Fruit fly (Drosophila melanogaster) whole organism, embryonic: ENCODE results near the gene CG10761.

Source experiments
- Bteb2 ChIP-seq: fragments of 200-800 bp; sonication (Bioruptor generic); optimal IDR thresholded peaks from 2 replicates; lab custom pipeline; 2016; ENCODE audit warnings: missing biosample characterization, missing genetic modification characterization
- C15 ChIP-seq: fragments of 200-800 bp; sonication (Bioruptor generic); IDR thresholded peaks from 3 replicates; pipeline ENCODE4 v1.3.6; 2022; ENCODE audit warnings: missing biosample characterization, missing genetic modification characterization
- CG10321 ChIP-seq: fragments of 200-800 bp; sonication (Bioruptor generic); IDR thresholded peaks from 2 replicates; pipeline ENCODE4 v1.3.6; 2022; ENCODE audit warnings: missing biosample characterization, missing genetic modification characterization
- CG11560 ChIP-seq: fragments of 200-800 bp; sonication (Bioruptor generic); IDR thresholded peaks from 3 replicates; pipeline ENCODE4 v1.3.6; 2022; ENCODE audit warnings: missing biosample characterization, missing genetic modification characterization
- CG14860 ChIP-seq: fragments of 200-800 bp; sonication (Bioruptor generic); IDR thresholded peaks from 3 replicates; pipeline ENCODE4 v1.3.6; 2022; ENCODE audit warnings: missing biosample characterization, missing genetic modification characterization; ENCODE audit not compliant: partially characterized antibody
- CG15696 ChIP-seq: fragments of 200-800 bp; sonication (Bioruptor generic); optimal IDR thresholded peaks from 2 replicates; lab custom pipeline; 2019; ENCODE audit warnings: missing biosample characterization, mild to moderate bottlenecking, missing genetic modification characterization, moderate library complexity
- CG1647 ChIP-seq: fragments of 200-800 bp; sonication (Bioruptor generic); optimal IDR thresholded peaks from 3 replicates; lab custom pipeline; 2016; ENCODE audit warnings: missing biosample characterization, missing genetic modification characterization
- CG31365 ChIP-seq: fragments of 200-800 bp; sonication (Bioruptor generic); optimal IDR thresholded peaks from 2 replicates; lab custom pipeline; 2018; ENCODE audit warnings: missing biosample characterization, mild to moderate bottlenecking, missing genetic modification characterization
- CG32767 ChIP-seq: fragments of 200-800 bp; sonication (Bioruptor generic); IDR thresholded peaks from 2 replicates; pipeline ENCODE4 v1.3.6; 2022; ENCODE audit warnings: missing biosample characterization, missing genetic modification characterization
- CG6254 ChIP-seq: fragments of 200-800 bp; sonication (Bioruptor generic); optimal IDR thresholded peaks from 3 replicates; lab custom pipeline; 2017; ENCODE audit warnings: mild to moderate bottlenecking, missing biosample characterization, missing genetic modification reagents, missing genetic modification characterization
- CG6689 ChIP-seq: fragments of 200-800 bp; sonication (Bioruptor generic); IDR thresholded peaks from 2 replicates; pipeline ENCODE4 v1.3.6; 2022; ENCODE audit warnings: missing biosample characterization, missing genetic modification characterization
- CG6791 ChIP-seq: fragments of 200-800 bp; sonication (Bioruptor generic); IDR thresholded peaks from 3 replicates; pipeline ENCODE4 v1.3.6; 2022; ENCODE audit warnings: missing biosample characterization, missing genetic modification characterization; ENCODE audit not compliant: partially characterized antibody
- CG6813 ChIP-seq: fragments of 200-800 bp; sonication (Bioruptor generic); optimal IDR thresholded peaks from 2 replicates; lab custom pipeline; 2017; ENCODE audit warnings: missing biosample characterization, missing genetic modification characterization, mild to moderate bottlenecking, moderate library complexity, missing genetic modification reagents
- CG6854 ChIP-seq: fragments of 200-800 bp; sonication (Bioruptor generic); optimal IDR thresholded peaks from 3 replicates; lab custom pipeline; 2017; ENCODE audit warnings: missing biosample characterization, mild to moderate bottlenecking, missing genetic modification characterization
- CG7839 ChIP-seq: fragments of 200-800 bp; sonication (Bioruptor generic); optimal IDR thresholded peaks from 3 replicates; lab custom pipeline; 2018; ENCODE audit warnings: missing biosample characterization, mild to moderate bottlenecking, missing genetic modification characterization, moderate library complexity
- CG8359 ChIP-seq: fragments of 200-800 bp; sonication (Bioruptor generic); optimal IDR thresholded peaks from 2 replicates; lab custom pipeline; 2017; ENCODE audit warnings: missing biosample characterization, mild to moderate bottlenecking, missing genetic modification characterization, borderline replicate concordance
- CG8478 ChIP-seq: fragments of >200 bp; optimal IDR thresholded peaks from 2 replicates; lab custom pipeline; 2018
- CTCF ChIP-seq: fragments of 200-800 bp; sonication (Bioruptor generic); optimal IDR thresholded peaks from 2 replicates; lab custom pipeline; 2017; ENCODE audit warnings: missing biosample characterization, mild to moderate bottlenecking, missing genetic modification characterization, moderate library complexity
- CkIIα-i1 ChIP-seq: fragments of 200-800 bp; sonication (Bioruptor generic); IDR thresholded peaks from 2 replicates; pipeline ENCODE4 v1.3.6; 2022; ENCODE audit warnings: missing biosample characterization, missing genetic modification characterization
- Ets97D ChIP-seq: fragments of 200-800 bp; sonication (Bioruptor generic); optimal IDR thresholded peaks from 3 replicates; lab custom pipeline; 2016; ENCODE audit warnings: missing biosample characterization, missing genetic modification characterization
- H2.0 ChIP-seq: fragments of 200-800 bp; sonication (Bioruptor generic); IDR thresholded peaks from 2 replicates; pipeline ENCODE4 v1.3.6; 2022; ENCODE audit warnings: missing biosample characterization, missing genetic modification characterization
- HHEX ChIP-seq: fragments of 200-800 bp; sonication (Bioruptor generic); optimal IDR thresholded peaks from 3 replicates; lab custom pipeline; 2017; ENCODE audit warnings: missing biosample characterization, mild to moderate bottlenecking, missing genetic modification characterization, missing genetic modification reagents
- Hey ChIP-seq: fragments of 200-800 bp; sonication (Bioruptor generic); optimal IDR thresholded peaks from 3 replicates; lab custom pipeline; 2018; ENCODE audit warnings: missing biosample characterization, mild to moderate bottlenecking, missing genetic modification characterization
- Hmx ChIP-seq: fragments of 200-800 bp; sonication (Bioruptor generic); optimal IDR thresholded peaks from 2 replicates; lab custom pipeline; 2016; ENCODE audit warnings: missing biosample characterization, missing genetic modification characterization
- Mes4 ChIP-seq: fragments of 200-800 bp; sonication (Bioruptor generic); optimal IDR thresholded peaks from 2 replicates; lab custom pipeline; 2016; ENCODE audit warnings: missing biosample characterization, missing genetic modification characterization
- NC2β ChIP-seq: fragments of 200-800 bp; sonication (Bioruptor generic); optimal IDR thresholded peaks from 2 replicates; lab custom pipeline; 2016; ENCODE audit warnings: missing biosample characterization, missing genetic modification characterization
- NfI ChIP-seq: fragments of 200-800 bp; sonication (Bioruptor generic); optimal IDR thresholded peaks from 3 replicates; lab custom pipeline; 2018; ENCODE audit warnings: missing biosample characterization, mild to moderate bottlenecking, missing genetic modification characterization, moderate library complexity
- Oli ChIP-seq: fragments of 200-800 bp; sonication (Bioruptor generic); optimal IDR thresholded peaks from 2 replicates; lab custom pipeline; 2018; ENCODE audit warnings: missing biosample characterization, mild to moderate bottlenecking, missing genetic modification characterization, moderate library complexity
- Rfx ChIP-seq: fragments of 200-800 bp; sonication (Bioruptor generic); IDR thresholded peaks from 2 replicates; pipeline ENCODE4 v1.3.6; 2022; ENCODE audit warnings: missing biosample characterization, missing genetic modification characterization
- Stat92E ChIP-seq, 3 experiments: fragments of >200 bp in 2 of 3; fragments of 200-800 bp in 1 of 3; sonication (Bioruptor generic) in 1 of 3; optimal IDR thresholded peaks; 2 replicates each; lab custom pipeline; 2017 to 2019; ENCODE audit warnings: missing biosample characterization in 3 of 3, missing genetic modification characterization in 3 of 3, mild to moderate bottlenecking in 1 of 3, moderate library complexity in 1 of 3
- Vsx1 ChIP-seq: fragments of 200-800 bp; sonication (Bioruptor generic); optimal IDR thresholded peaks from 2 replicates; lab custom pipeline; 2017; ENCODE audit warnings: missing biosample characterization, mild to moderate bottlenecking, missing genetic modification characterization, missing genetic modification reagents
- br ChIP-seq: fragments of >200 bp; optimal IDR thresholded peaks from 2 replicates; lab custom pipeline; 2017
- bsh ChIP-seq, 2 experiments: fragments of 200-800 bp; sonication (Bioruptor generic); optimal IDR thresholded peaks; 2 replicates each; lab custom pipeline; 2017 to 2018; ENCODE audit warnings: mild to moderate bottlenecking in 2 of 2, missing biosample characterization in 2 of 2, missing genetic modification characterization in 2 of 2, moderate library complexity in 1 of 2
- cas ChIP-seq: fragments of 200-800 bp; sonication (Bioruptor generic); IDR thresholded peaks from 2 replicates; pipeline ENCODE4 v1.3.6; 2022; ENCODE audit warnings: missing biosample characterization, missing genetic modification characterization
- chm ChIP-seq: fragments of 200-800 bp; sonication (Bioruptor generic); IDR thresholded peaks from 2 replicates; pipeline ENCODE4 v1.3.6; 2022; ENCODE audit warnings: missing biosample characterization, missing genetic modification characterization
- corto ChIP-seq: fragments of 200-800 bp; sonication (Bioruptor generic); optimal IDR thresholded peaks from 2 replicates; lab custom pipeline; 2016; ENCODE audit warnings: missing biosample characterization, mild to moderate bottlenecking, missing genetic modification characterization, moderate library complexity
- dati ChIP-seq: fragments of 200-800 bp; sonication (Bioruptor generic); IDR thresholded peaks from 2 replicates; pipeline ENCODE4 v1.3.6; 2022; ENCODE audit warnings: missing biosample characterization, missing genetic modification characterization
- emc ChIP-seq: fragments of 200-800 bp; sonication (Bioruptor generic); optimal IDR thresholded peaks from 2 replicates; lab custom pipeline; 2016; ENCODE audit warnings: missing biosample characterization, missing genetic modification characterization
- gcm2 ChIP-seq: fragments of 200-800 bp; sonication (Bioruptor generic); optimal IDR thresholded peaks from 2 replicates; lab custom pipeline; 2016; ENCODE audit warnings: missing biosample characterization, missing genetic modification characterization
- gfzf ChIP-seq: fragments of 200-800 bp; sonication (Bioruptor generic); optimal IDR thresholded peaks from 2 replicates; lab custom pipeline; 2016; ENCODE audit warnings: missing biosample characterization, mild to moderate bottlenecking, missing genetic modification characterization, moderate library complexity
- gsb-n ChIP-seq: fragments of 200-800 bp; sonication (Bioruptor generic); optimal IDR thresholded peaks from 3 replicates; lab custom pipeline; 2018; ENCODE audit warnings: missing biosample characterization, mild to moderate bottlenecking, missing genetic modification characterization
- hth ChIP-seq: fragments of >200 bp; optimal IDR thresholded peaks from 2 replicates; lab custom pipeline; 2017; ENCODE audit warnings: inconsistent platforms
- kay ChIP-seq: fragments of 200-800 bp; sonication (Bioruptor generic); optimal IDR thresholded peaks from 2 replicates; lab custom pipeline; 2016; ENCODE audit warnings: missing biosample characterization, missing genetic modification characterization
- ken ChIP-seq: fragments of 200-800 bp; sonication (Bioruptor generic); IDR thresholded peaks from 3 replicates; pipeline ENCODE4 v1.3.6; 2022; ENCODE audit warnings: missing biosample characterization, missing genetic modification characterization
- lola ChIP-seq, 3 experiments: fragments of >200 bp in 2 of 3; fragments of 200-800 bp in 1 of 3; sonication (Bioruptor generic) in 1 of 3; optimal IDR thresholded peaks; 2 replicates each; lab custom pipeline; 2017 to 2019; ENCODE audit warnings: missing biosample characterization in 3 of 3, missing genetic modification characterization in 3 of 3, mild to moderate bottlenecking in 1 of 3, moderate library complexity in 1 of 3
- schlank ChIP-seq: fragments of 200-800 bp; sonication (Bioruptor generic); optimal IDR thresholded peaks from 2 replicates; lab custom pipeline; 2018; ENCODE audit warnings: missing biosample characterization, mild to moderate bottlenecking, missing genetic modification characterization
- sens-2 ChIP-seq: fragments of 200-800 bp; sonication (Bioruptor generic); IDR thresholded peaks from 2 replicates; pipeline ENCODE4 v1.3.6; 2022; ENCODE audit warnings: missing biosample characterization, missing genetic modification characterization
- tap ChIP-seq: fragments of 200-800 bp; optimal IDR thresholded peaks from 3 replicates; lab custom pipeline; 2019; ENCODE audit warnings: missing biosample characterization, mild to moderate bottlenecking, missing genetic modification characterization, moderate library complexity
- tin ChIP-seq: fragments of 200-800 bp; sonication (Bioruptor generic); optimal IDR thresholded peaks from 3 replicates; lab custom pipeline; 2016; ENCODE audit warnings: missing biosample characterization, missing genetic modification characterization
- usp ChIP-seq: fragments of >200 bp; optimal IDR thresholded peaks from 2 replicates; lab custom pipeline; 2017; ENCODE audit warnings: missing biosample characterization, missing genetic modification characterization
- vfl ChIP-seq: fragments of 200-800 bp; sonication (Bioruptor generic); optimal IDR thresholded peaks from 2 replicates; lab custom pipeline; 2016; ENCODE audit warnings: missing biosample characterization, missing genetic modification characterization

The CG10761 gene

DNA sequence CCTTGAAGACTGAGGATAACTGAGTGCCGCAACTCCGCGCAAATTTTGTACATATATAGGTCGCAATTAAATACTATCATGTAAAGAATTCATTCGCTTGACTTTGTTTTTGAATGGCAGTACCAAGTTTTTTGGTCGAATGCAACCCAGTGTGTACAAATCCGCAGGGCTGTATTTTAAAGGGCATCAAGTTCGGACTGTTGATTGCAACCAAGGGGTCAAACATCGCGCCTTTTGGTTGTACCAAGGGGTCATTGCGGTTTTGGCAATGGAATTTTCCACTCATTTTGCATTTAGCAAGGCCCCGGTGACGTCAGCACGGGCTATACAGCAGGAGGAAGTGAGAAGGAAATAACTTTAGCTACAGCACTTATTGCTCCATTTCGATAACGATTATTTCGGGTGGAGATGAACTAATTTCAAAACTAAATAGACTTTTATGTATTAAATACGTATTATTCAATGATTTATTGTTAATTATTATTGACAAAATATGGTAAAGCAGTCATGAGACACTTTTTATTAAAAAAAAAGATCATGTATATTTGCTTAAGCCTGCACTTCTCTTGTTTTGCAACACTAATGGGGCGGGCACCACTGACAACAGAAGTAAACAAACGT is 30.8 kb downstream of the CG10761 start, which contains the start of gene CG10958 (continued):
- TF ChIP-seq schlank (tag; lab: Kevin White, UChicago) (no peak), gfzf (no peak), hth (lab: Kevin White, UChicago) (no peak), Mes4 (GFP tag; lab: Kevin White, UChicago) (no peak), tin (GFP tag; lab: Kevin White, UChicago) (peak; percentile 64), CG6689 (GFP tag; lab: Robert Waterston, UW) (peak; percentile 64; the same call in 1 of the 2 replicates), gcm2 (GFP tag; lab: Kevin White, UChicago) (no peak), corto (GFP tag; lab: Kevin White, UChicago) (no peak), Hey (tag; lab: Kevin White, UChicago) (no peak), Hmx (GFP tag; lab: Kevin White, UChicago) (no peak), NC2β (no peak), CG6854 (no peak), H2.0 (GFP tag; lab: Robert Waterston, UW) (0 out of 2 replicates have a peak, but pooled peaks have one; percentile 7), CG31365 (tag; lab: Kevin White, UChicago) (no peak), Oli (tag; lab: Kevin White, UChicago) (peak; percentile 27), vfl (GFP tag; lab: Kevin White, UChicago) (peak; percentile 42), kay (GFP tag; lab: Kevin White, UChicago) (peak; percentile 39), CTCF (GFP tag; lab: Kevin White, UChicago) (no peak), sens-2 (GFP tag; lab: Robert Waterston, UW) (no peak), lola (GFP tag; optimal IDR thresholded peaks at IDR 0.05; lab: Kevin White, UChicago) (peak in 1 of 3 experiments; percentile 42), cas (GFP tag; lab: Robert Waterston, UW) (no peak), CG32767 (GFP tag; lab: Robert Waterston, UW) (no peak), NfI (GFP tag; lab: Kevin White, UChicago) (peak; percentile 43), Bteb2 (GFP tag; lab: Kevin White, UChicago) (peak; percentile 1), tap (no peak), HHEX (peak; percentile 56), ken (GFP tag; lab: Robert Waterston, UW) (peak; percentile 45; the same call in 1 of the 3 replicates), emc (no peak), bsh (GFP tag; optimal IDR thresholded peaks at IDR 0.05; lab: Kevin White, UChicago) (peak in 1 of 2 experiments; percentile 59), Vsx1 (peak; percentile 10), CG8359 (GFP tag; lab: Kevin White, UChicago) (no peak), Ets97D (peak; percentile 34), Rfx (peak; percentile 66), CG10321 (GFP tag; lab: Robert Waterston, UW) (no peak), CG11560 (tag; lab: Robert Waterston, UW) (no peak), chm (GFP tag; lab: Robert Waterston, UW) (no peak), CkIIα-i1 (GFP tag; lab: Robert Waterston, UW) (no peak), CG14860 (GFP tag; lab: Robert Waterston, UW) (no peak), br (lab: Kevin White, UChicago) (no peak), CG6813 (GFP tag; lab: Kevin White, UChicago) (no peak), usp (GFP tag; lab: Kevin White, UChicago) (no peak), dati (GFP tag; lab: Robert Waterston, UW) (no peak), CG8478 (lab: Kevin White, UChicago) (no peak), gsb-n (tag; lab: Kevin White, UChicago) (peak; percentile 54), Stat92E (GFP tag; optimal IDR thresholded peaks at IDR 0.05; lab: Kevin White, UChicago) (no peak), CG1647 (GFP tag; lab: Kevin White, UChicago) (no peak), C15 (GFP tag; lab: Robert Waterston, UW) (no peak), CG7839 (peak; percentile 51), CG6254 (GFP tag; lab: Kevin White, UChicago) (no peak), CG15696 (peak; percentile 35), CG6791 (0 out of 3 replicates have a peak, but pooled peaks have one; percentile 31)
